Fruit fly (Drosophila melanogaster) whole organism: Measurements from ENCODE around the gene CG15403.

Experiments used
- psq ChIP-seq: fragments of >200 bp; optimal IDR thresholded peaks from 2 replicates; lab custom pipeline; 2017
- usp ChIP-seq: fragments of >200 bp; optimal IDR thresholded peaks from 2 replicates; lab custom pipeline; 2017; ENCODE audit warnings: missing biosample characterization, missing genetic modification characterization, mixed read lengths

- TF ChIP-seq usp (GFP tag; lab: Kevin White, UChicago): no peak
- TF ChIP-seq psq (lab: Kevin White, UChicago): no peak
These were observed 30.9 kb downstream of the CG15403 start, which contains the start of the genes Mad and gkt for dm6 chr2L:3159144-3160000.
